Fruit fly (Drosophila melanogaster) whole organism, prepupa: ENCODE data around the gene y.

ENCODE experiments used
- Blimp-1 ChIP-seq: fragments of 200-800 bp; sonication (Bioruptor generic); optimal IDR thresholded peaks from 3 replicates; lab custom pipeline; 2017; ENCODE audit warnings: missing biosample characterization, missing genetic modification characterization, mild to moderate bottlenecking, moderate library complexity, missing genetic modification reagents
- CG10669 ChIP-seq: fragments of 200-800 bp; sonication (Bioruptor generic); optimal IDR thresholded peaks from 3 replicates; lab custom pipeline; 2018; ENCODE audit warnings: missing biosample characterization, mild to moderate bottlenecking, missing genetic modification characterization, moderate library complexity
- CG11762 ChIP-seq: fragments of 200-800 bp; sonication (Bioruptor generic); optimal IDR thresholded peaks from 3 replicates; lab custom pipeline; 2016; ENCODE audit warnings: missing biosample characterization, missing genetic modification characterization; ENCODE audit not compliant: insufficient read depth
- CG11902 ChIP-seq: fragments of 200-800 bp; sonication (Bioruptor generic); optimal IDR thresholded peaks from 3 replicates; lab custom pipeline; 2016; ENCODE audit warnings: missing biosample characterization, missing genetic modification characterization
- CG15336 ChIP-seq: fragments of 200-800 bp; sonication (Bioruptor generic); IDR thresholded peaks from 2 replicates; pipeline ENCODE4 v1.3.6; 2022; ENCODE audit warnings: missing biosample characterization, missing genetic modification characterization
- CG1621 ChIP-seq: fragments of 200-800 bp; sonication (Bioruptor generic); optimal IDR thresholded peaks from 3 replicates; lab custom pipeline; 2018; ENCODE audit warnings: missing biosample characterization, mild to moderate bottlenecking, missing genetic modification characterization
- CG16779 ChIP-seq: fragments of 200-800 bp; sonication (Bioruptor generic); optimal IDR thresholded peaks from 3 replicates; lab custom pipeline; 2017; ENCODE audit warnings: missing biosample characterization, mild to moderate bottlenecking, missing genetic modification characterization
- CG3032 ChIP-seq: fragments of 200-800 bp; optimal IDR thresholded peaks from 2 replicates; lab custom pipeline; 2019; ENCODE audit warnings: missing biosample characterization, mild to moderate bottlenecking, missing genetic modification characterization, moderate library complexity
- CG31627 ChIP-seq: fragments of 200-800 bp; sonication (Bioruptor generic); optimal IDR thresholded peaks from 3 replicates; lab custom pipeline; 2016; ENCODE audit warnings: missing biosample characterization, missing genetic modification characterization
- CG34406 ChIP-seq: fragments of 200-800 bp; sonication (Bioruptor generic); optimal IDR thresholded peaks from 3 replicates; lab custom pipeline; 2016; ENCODE audit warnings: missing biosample characterization, missing genetic modification characterization
- CG3919 ChIP-seq: fragments of 200-800 bp; sonication (Bioruptor generic); optimal IDR thresholded peaks from 3 replicates; lab custom pipeline; 2016; ENCODE audit warnings: missing biosample characterization, missing genetic modification characterization
- CG6163 ChIP-seq: fragments of 200-800 bp; sonication (Bioruptor generic); IDR thresholded peaks from 3 replicates; pipeline ENCODE4 v1.3.6; 2022; ENCODE audit warnings: missing biosample characterization, missing genetic modification characterization
- CG6276 ChIP-seq: fragments of 200-800 bp; sonication (Bioruptor generic); optimal IDR thresholded peaks from 2 replicates; lab custom pipeline; 2017; ENCODE audit warnings: missing biosample characterization, mild to moderate bottlenecking, missing genetic modification characterization
- CG6792 ChIP-seq: fragments of 200-800 bp; sonication (Bioruptor generic); optimal IDR thresholded peaks from 3 replicates; lab custom pipeline; 2016; ENCODE audit warnings: missing biosample characterization, missing genetic modification characterization
- CG6808 ChIP-seq: fragments of 200-800 bp; sonication (Bioruptor generic); optimal IDR thresholded peaks from 3 replicates; lab custom pipeline; 2017; ENCODE audit warnings: missing biosample characterization, missing genetic modification characterization, mild to moderate bottlenecking, moderate library complexity, missing genetic modification reagents
- CG6854 ChIP-seq: fragments of 200-800 bp; sonication (Bioruptor generic); optimal IDR thresholded peaks from 2 replicates; lab custom pipeline; 2017; ENCODE audit warnings: missing biosample characterization, mild to moderate bottlenecking, missing genetic modification characterization
- CG7368 ChIP-seq: fragments of 200-800 bp; sonication (Bioruptor generic); optimal IDR thresholded peaks from 3 replicates; lab custom pipeline; 2016; ENCODE audit warnings: missing biosample characterization, missing genetic modification characterization
- CG8119 ChIP-seq: fragments of 200-800 bp; sonication (Bioruptor generic); IDR thresholded peaks from 3 replicates; pipeline ENCODE4 v1.3.6; 2022; ENCODE audit warnings: missing biosample characterization, missing genetic modification characterization
- CG8319 ChIP-seq: fragments of 200-800 bp; sonication (Bioruptor generic); optimal IDR thresholded peaks from 3 replicates; lab custom pipeline; 2016; ENCODE audit warnings: missing biosample characterization, missing genetic modification characterization
- CG9139 ChIP-seq: fragments of 200-800 bp; sonication (Bioruptor generic); optimal IDR thresholded peaks from 3 replicates; lab custom pipeline; 2017; ENCODE audit warnings: missing biosample characterization, mild to moderate bottlenecking, missing genetic modification characterization
- Eip75B ChIP-seq: fragments of 200-800 bp; sonication (Bioruptor generic); optimal IDR thresholded peaks from 3 replicates; lab custom pipeline; 2016; ENCODE audit warnings: missing biosample characterization, missing genetic modification characterization
- Eip78C ChIP-seq: fragments of 200-800 bp; sonication (Bioruptor generic); peaks from one replicate; lab custom pipeline; 2016; ENCODE audit warnings: missing biosample characterization, missing genetic modification characterization
- Eip93F ChIP-seq: fragments of 200-800 bp; sonication (Bioruptor generic); optimal IDR thresholded peaks from 2 replicates; lab custom pipeline; 2016; ENCODE audit warnings: missing biosample characterization, mild to moderate bottlenecking, missing genetic modification characterization
- Ets21C ChIP-seq: fragments of 200-800 bp; sonication (Bioruptor generic); optimal IDR thresholded peaks from 3 replicates; lab custom pipeline; 2016; ENCODE audit warnings: missing biosample characterization, missing genetic modification characterization
- Ets96B ChIP-seq: fragments of 200-800 bp; optimal IDR thresholded peaks from 2 replicates; lab custom pipeline; 2019; ENCODE audit warnings: missing biosample characterization, mild to moderate bottlenecking, missing genetic modification characterization, moderate library complexity
- Gug ChIP-seq: fragments of 200-800 bp; sonication (Bioruptor generic); IDR thresholded peaks from 2 replicates; pipeline ENCODE4 v1.3.6; 2022; ENCODE audit warnings: missing biosample characterization, missing genetic modification characterization
- Hr38 ChIP-seq: sonication (Bioruptor generic); optimal IDR thresholded peaks from 2 replicates; lab custom pipeline; 2016; ENCODE audit warnings: missing biosample characterization, missing genetic modification characterization
- Hr39 ChIP-seq: fragments of 200-800 bp; sonication (Bioruptor generic); optimal IDR thresholded peaks from 2 replicates; lab custom pipeline; 2016; ENCODE audit warnings: missing biosample characterization, missing genetic modification characterization
- Hr4 ChIP-seq: fragments of 200-800 bp; sonication (Bioruptor generic); optimal IDR thresholded peaks from 3 replicates; lab custom pipeline; 2016; ENCODE audit warnings: missing biosample characterization, missing genetic modification characterization
- Lpt ChIP-seq: fragments of 200-800 bp; sonication (Bioruptor generic); optimal IDR thresholded peaks from 3 replicates; lab custom pipeline; 2016; ENCODE audit warnings: missing biosample characterization, missing genetic modification characterization
- Met ChIP-seq: fragments of 200-800 bp; sonication (Bioruptor generic); optimal IDR thresholded peaks from 3 replicates; lab custom pipeline; 2016; ENCODE audit warnings: missing biosample characterization, missing genetic modification characterization
- OdsH ChIP-seq: fragments of 200-800 bp; sonication (Bioruptor generic); optimal IDR thresholded peaks from 3 replicates; lab custom pipeline; 2016; ENCODE audit warnings: missing biosample characterization, missing genetic modification characterization
- Smox ChIP-seq: fragments of 200-800 bp; sonication (Bioruptor generic); optimal IDR thresholded peaks from 3 replicates; lab custom pipeline; 2016; ENCODE audit warnings: missing biosample characterization, missing genetic modification characterization
- Sox102F ChIP-seq: fragments of 200-800 bp; sonication (Bioruptor generic); optimal IDR thresholded peaks from 2 replicates; lab custom pipeline; 2016; ENCODE audit warnings: missing biosample characterization, mild to moderate bottlenecking, missing genetic modification characterization
- Sox14 ChIP-seq: fragments of 200-800 bp; sonication (Bioruptor generic); optimal IDR thresholded peaks from 3 replicates; lab custom pipeline; 2016; ENCODE audit warnings: missing biosample characterization, missing genetic modification characterization
- Sox15 ChIP-seq: fragments of 200-800 bp; sonication (Bioruptor generic); optimal IDR thresholded peaks from 3 replicates; lab custom pipeline; 2016; ENCODE audit warnings: missing biosample characterization, missing genetic modification characterization
- achi ChIP-seq: fragments of 200-800 bp; sonication (Bioruptor generic); optimal IDR thresholded peaks from 3 replicates; lab custom pipeline; 2016; ENCODE audit warnings: missing biosample characterization, missing genetic modification characterization
- acj6 ChIP-seq: fragments of 200-800 bp; sonication (Bioruptor generic); optimal IDR thresholded peaks from 3 replicates; lab custom pipeline; 2016; ENCODE audit warnings: missing biosample characterization, missing genetic modification characterization
- dac ChIP-seq: fragments of 200-800 bp; sonication (Bioruptor generic); optimal IDR thresholded peaks from 2 replicates; lab custom pipeline; 2017; ENCODE audit warnings: missing biosample characterization, mild to moderate bottlenecking, missing genetic modification characterization
- dsx ChIP-seq: fragments of 200-800 bp; optimal IDR thresholded peaks from 3 replicates; lab custom pipeline; 2019; ENCODE audit warnings: missing biosample characterization, mild to moderate bottlenecking, missing genetic modification characterization, moderate library complexity; ENCODE audit not compliant: poor library complexity, severe bottlenecking
- eg ChIP-seq: fragments of 200-800 bp; sonication (Bioruptor generic); IDR thresholded peaks from 3 replicates; pipeline ENCODE4 v1.3.6; 2022; ENCODE audit warnings: missing biosample characterization, missing genetic modification characterization
- esn ChIP-seq: fragments of 200-800 bp; sonication (Bioruptor generic); optimal IDR thresholded peaks from 2 replicates; lab custom pipeline; 2016; ENCODE audit warnings: missing biosample characterization, mild to moderate bottlenecking, missing genetic modification characterization, moderate library complexity
- fd59A ChIP-seq: fragments of 200-800 bp; sonication (Bioruptor generic); optimal IDR thresholded peaks from 2 replicates; lab custom pipeline; 2017; ENCODE audit warnings: missing biosample characterization, mild to moderate bottlenecking, missing genetic modification characterization, missing genetic modification reagents
- fd85E ChIP-seq: fragments of 200-800 bp; sonication (Bioruptor generic); optimal IDR thresholded peaks from 3 replicates; lab custom pipeline; 2016; ENCODE audit warnings: missing biosample characterization, missing genetic modification characterization
- fkh ChIP-seq: fragments of 200-800 bp; sonication (Bioruptor generic); optimal IDR thresholded peaks from 3 replicates; lab custom pipeline; 2017; ENCODE audit warnings: missing biosample characterization, mild to moderate bottlenecking, missing genetic modification characterization, moderate library complexity
- net ChIP-seq: fragments of 200-800 bp; sonication (Bioruptor generic); optimal IDR thresholded peaks from 3 replicates; lab custom pipeline; 2016; ENCODE audit warnings: missing biosample characterization, missing genetic modification characterization
- pdm3 ChIP-seq: fragments of 200-800 bp; sonication (Bioruptor generic); optimal IDR thresholded peaks from 3 replicates; lab custom pipeline; 2016; ENCODE audit warnings: missing biosample characterization, missing genetic modification characterization
- salr ChIP-seq, 2 experiments: fragments of 200-800 bp; sonication (Bioruptor generic); optimal IDR thresholded peaks; 3 replicates each; lab custom pipeline; 2016 to 2018; ENCODE audit warnings: missing biosample characterization in 2 of 2, missing genetic modification characterization in 2 of 2, mild to moderate bottlenecking in 1 of 2
- spab ChIP-seq: fragments of 200-800 bp; sonication (Bioruptor generic); optimal IDR thresholded peaks from 2 replicates; lab custom pipeline; 2017; ENCODE audit warnings: missing biosample characterization, mild to moderate bottlenecking, missing genetic modification characterization, missing genetic modification reagents
- ss ChIP-seq, 2 experiments: fragments of 200-800 bp; sonication (Bioruptor generic); optimal IDR thresholded peaks; 2 replicates in 1 of 2; 3 replicates in 1 of 2; lab custom pipeline; 2017 to 2018; ENCODE audit warnings: mild to moderate bottlenecking in 2 of 2, missing biosample characterization in 2 of 2, missing genetic modification characterization in 2 of 2, moderate library complexity in 1 of 2
- svp ChIP-seq: fragments of 200-800 bp; sonication (Bioruptor generic); peaks from one replicate; lab custom pipeline; 2016; ENCODE audit warnings: missing biosample characterization, missing genetic modification characterization
- topi ChIP-seq: fragments of 200-800 bp; sonication (Bioruptor generic); optimal IDR thresholded peaks from 3 replicates; lab custom pipeline; 2016; ENCODE audit warnings: missing biosample characterization, missing genetic modification characterization
- vri ChIP-seq: fragments of 200-800 bp; sonication (Bioruptor generic); optimal IDR thresholded peaks from 3 replicates; lab custom pipeline; 2016; ENCODE audit warnings: missing biosample characterization, mild to moderate bottlenecking, missing genetic modification characterization

The y gene

dm6 chrX:366854-367253, 10.5 kb downstream of the y start:
- peak; percentile 43 for TF ChIP-seq Met (GFP tag; lab: Kevin White, UChicago)
- no peak for TF ChIP-seq Hr4 (GFP tag; lab: Kevin White, UChicago)
- TF ChIP-seq CG6808 (GFP tag; lab: Kevin White, UChicago) = peak; percentile 42
- peak; percentile 82 for TF ChIP-seq Eip78C (GFP tag; lab: Kevin White, UChicago)
- no peak for TF ChIP-seq Ets21C (GFP tag; lab: Kevin White, UChicago)
- no peak for TF ChIP-seq CG11902 (GFP tag; lab: Kevin White, UChicago)
- TF ChIP-seq fd59A = no peak
- TF ChIP-seq Ets96B = peak; percentile 51
- TF ChIP-seq pdm3 (GFP tag; lab: Kevin White, UChicago) = no peak
- no peak for TF ChIP-seq CG16779 (tag; lab: Kevin White, UChicago)
- TF ChIP-seq Sox102F (GFP tag; lab: Kevin White, UChicago) = peak; percentile 26
- TF ChIP-seq esn (GFP tag; lab: Kevin White, UChicago) = peak; percentile 34
- TF ChIP-seq svp (GFP tag; lab: Kevin White, UChicago) = peak; percentile 61
- no peak for TF ChIP-seq CG31627 (GFP tag; lab: Kevin White, UChicago)
- peak; percentile 54 for TF ChIP-seq CG34406 (GFP tag; lab: Kevin White, UChicago)
- TF ChIP-seq Lpt (GFP tag; lab: Kevin White, UChicago) = no peak
- no peak for TF ChIP-seq fkh (GFP tag; lab: Kevin White, UChicago)
- TF ChIP-seq OdsH (GFP tag; lab: Kevin White, UChicago) = peak; percentile 16
- peak; percentile 27 for TF ChIP-seq dsx (GFP tag; lab: Kevin White, UChicago)
- no peak for TF ChIP-seq CG6276 (GFP tag; lab: Kevin White, UChicago)
- peak; percentile 36 for TF ChIP-seq topi (GFP tag; lab: Kevin White, UChicago)
- TF ChIP-seq CG3032 (tag; lab: Kevin White, UChicago) = peak; percentile 52
- no peak for TF ChIP-seq Eip93F (GFP tag; lab: Kevin White, UChicago)
- no peak for TF ChIP-seq CG8319
- TF ChIP-seq achi = peak; percentile 53
- peak; percentile 26 for TF ChIP-seq CG7368
- TF ChIP-seq vri (GFP tag; lab: Kevin White, UChicago) = no peak
- peak; percentile 27 for TF ChIP-seq CG3919 (GFP tag; lab: Kevin White, UChicago)
- no peak for TF ChIP-seq Sox14 (GFP tag; lab: Kevin White, UChicago)
- peak; percentile 8 for TF ChIP-seq Sox15 (GFP tag; lab: Kevin White, UChicago)
- TF ChIP-seq fd85E (GFP tag; lab: Kevin White, UChicago) = no peak
- peak; percentile 23 for TF ChIP-seq CG10669 (GFP tag; lab: Kevin White, UChicago)
- TF ChIP-seq CG6163 = no peak
- peak; percentile 38 for TF ChIP-seq CG6792 (GFP tag; lab: Kevin White, UChicago)
- TF ChIP-seq Gug (GFP tag; lab: Robert Waterston, UW) = no peak
- no peak for TF ChIP-seq CG1621 (tag; lab: Kevin White, UChicago)
- peak in 1 of 2 experiments; percentile 22 for TF ChIP-seq salr (GFP tag; optimal IDR thresholded peaks at IDR 0.05; lab: Kevin White, UChicago)
- TF ChIP-seq eg (GFP tag; lab: Robert Waterston, UW) = no peak
- TF ChIP-seq spab (GFP tag; lab: Kevin White, UChicago) = peak; percentile 18
- 0 out of 3 replicates have a peak, but pooled peaks have one; percentile 23 for TF ChIP-seq CG8119 (GFP tag; lab: Robert Waterston, UW)
- TF ChIP-seq ss (GFP tag; optimal IDR thresholded peaks at IDR 0.05; lab: Kevin White, UChicago) = peak in 1 of 2 experiments; percentile 47
- TF ChIP-seq CG9139 = no peak
- TF ChIP-seq Eip75B (GFP tag; lab: Kevin White, UChicago) = peak; percentile 6
- TF ChIP-seq dac = no peak
- no peak for TF ChIP-seq Hr39 (GFP tag; lab: Kevin White, UChicago)
- TF ChIP-seq Blimp-1 (GFP tag; lab: Kevin White, UChicago) = no peak
- TF ChIP-seq Hr38 (GFP tag; lab: Kevin White, UChicago) = no peak
- peak; percentile 20 for TF ChIP-seq acj6 (GFP tag; lab: Kevin White, UChicago)
- no peak for TF ChIP-seq CG15336
- no peak for TF ChIP-seq CG6854 (GFP tag; lab: Kevin White, UChicago)
- TF ChIP-seq net (GFP tag; lab: Kevin White, UChicago) = peak; percentile 5
- TF ChIP-seq CG11762 (GFP tag; lab: Kevin White, UChicago) = no peak
- TF ChIP-seq Smox (GFP tag; lab: Kevin White, UChicago) = no peak
